Fruit fly (Drosophila melanogaster): ENCODE measurements around the gene CG6321.

CG6321 gene

dm6 chr3L:11093046-11093520 lies 32.1 kb upstream of the CG6321 start, which contains the start of gene JIL-1 (continued):
- TF ChIP-seq dm (GFP tag; optimal IDR thresholded peaks at IDR 0.05) (no peak), dmrt11E (tag; optimal IDR thresholded peaks at IDR 0.05) (peak; percentile 36), Dip3 (GFP tag; optimal IDR thresholded peaks at IDR 0.05) (peak; percentile 48), CG14014 (GFP tag; IDR thresholded peaks at IDR 0.05) (peak; percentile 62), CG31365 (tag; optimal IDR thresholded peaks at IDR 0.05) (no peak), fd64A (GFP tag; optimal IDR thresholded peaks at IDR 0.05) (no peak), Dad (GFP tag; optimal IDR thresholded peaks at IDR 0.05) (peak; percentile 69), sens (GFP tag) (peak; percentile 84), gsb-n (tag; optimal IDR thresholded peaks at IDR 0.05) (peak; percentile 32), CkIIα-i1 (GFP tag; IDR thresholded peaks at IDR 0.05) (no peak), CG7987 (GFP tag; optimal IDR thresholded peaks at IDR 0.05) (peak; percentile 2), Mes4 (GFP tag; optimal IDR thresholded peaks at IDR 0.05) (no peak), CG2202 (tag; optimal IDR thresholded peaks at IDR 0.05) (peak; percentile 34), YL-1 (GFP tag; optimal IDR thresholded peaks at IDR 0.05) (no peak), dimm (GFP tag; IDR thresholded peaks at IDR 0.05) (no peak), CG31388 (GFP tag; optimal IDR thresholded peaks at IDR 0.05) (no peak), lov (optimal IDR thresholded peaks at IDR 0.05) (no peak), lov (GFP tag; IDR thresholded peaks at IDR 0.05) (peak; percentile 61; the same call in 1 of the 3 replicates), Med (GFP tag) (peak; percentile 95), CG17612 (GFP tag; IDR thresholded peaks at IDR 0.05) (no peak), NC2β (GFP tag; optimal IDR thresholded peaks at IDR 0.05) (peak; percentile 52), klu (GFP tag; IDR thresholded peaks at IDR 0.05) (no peak), CG8924 (tag; optimal IDR thresholded peaks at IDR 0.05) (peak; percentile 12), CTCF (GFP tag; optimal IDR thresholded peaks at IDR 0.05) (no peak), pan (optimal IDR thresholded peaks at IDR 0.05) (no peak), pan (GFP tag; optimal IDR thresholded peaks at IDR 0.05 in 1 of 2, IDR thresholded peaks at IDR 0.05 in 1 of 2) (peak in 1 of 2 experiments; percentile 68), Kr (GFP tag; optimal IDR thresholded peaks at IDR 0.05) (no peak), odd (GFP tag; optimal IDR thresholded peaks at IDR 0.05) (no peak), CG4282 (GFP tag; optimal IDR thresholded peaks at IDR 0.05) (peak; percentile 34), CG12744 (GFP tag; optimal IDR thresholded peaks at IDR 0.05) (no peak), Gug (GFP tag; IDR thresholded peaks at IDR 0.05) (peak; percentile 80), al (GFP tag; IDR thresholded peaks at IDR 0.05) (peak; percentile 72), CG10209 (GFP tag; optimal IDR thresholded peaks at IDR 0.05) (peak; percentile 59), Xbp1 (GFP tag; optimal IDR thresholded peaks at IDR 0.05) (peak; percentile 76), vfl (GFP tag; optimal IDR thresholded peaks at IDR 0.05) (peak; percentile 64), gcm (GFP tag; optimal IDR thresholded peaks at IDR 0.05) (no peak), tna (GFP tag; IDR thresholded peaks at IDR 0.05; ENCODE audit: partially characterized antibody) (peak; percentile 73), run (tag; optimal IDR thresholded peaks at IDR 0.05) (no peak), wek (GFP tag; optimal IDR thresholded peaks at IDR 0.05) (no peak), Chrac-16 (GFP tag; optimal IDR thresholded peaks at IDR 0.05) (peak; percentile 63), nerfin-1 (tag; optimal IDR thresholded peaks at IDR 0.05) (peak; percentile 30), shn (GFP tag; optimal IDR thresholded peaks at IDR 0.05) (no peak), nom (GFP tag; optimal IDR thresholded peaks at IDR 0.05) (no peak), CG3726 (GFP tag; IDR thresholded peaks at IDR 0.05) (no peak; the same call in 2 of the 3 replicates), CG11093 (GFP tag; IDR thresholded peaks at IDR 0.05) (peak; percentile 59; the same call in 1 of the 3 replicates), H2.0 (GFP tag; IDR thresholded peaks at IDR 0.05) (peak; percentile 67), CG8944 (GFP tag; optimal IDR thresholded peaks at IDR 0.05) (peak; percentile 12), CG14050 (GFP tag; IDR thresholded peaks at IDR 0.05) (peak; percentile 66; the same call in 2 of the 3 replicates), Atf-2 (GFP tag; optimal IDR thresholded peaks at IDR 0.05) (no peak), emc (GFP tag; optimal IDR thresholded peaks at IDR 0.05) (peak; percentile 8), amos (GFP tag; IDR thresholded peaks at IDR 0.05; ENCODE audit: partially characterized antibody) (peak; percentile 92), Doc2 (GFP tag; IDR thresholded peaks at IDR 0.05) (no peak), CG15696 (tag; optimal IDR thresholded peaks at IDR 0.05) (peak; percentile 18)

All from whole organism, embryonic.